Fruit fly (Drosophila melanogaster): ENCODE data around the gene Ulp1.

dm6 chrX:19171926-19172325 is 36.1 kb downstream of the Ulp1 start:
- TF ChIP-seq CG8478 (optimal IDR thresholded peaks at IDR 0.05) (no peak), CTCF (optimal IDR thresholded peaks at IDR 0.05) (no peak)

Measured in S2 (cell line).